Worm (Caenorhabditis elegans) whole organism, early embryonic: ENCODE measurements around the gene nuc-1.

Experiments
- B0310.2 ChIP-seq: sonication (generic microtip); optimal IDR thresholded peaks from 2 replicates; lab custom pipeline; 2016; ENCODE audit warnings: mild to moderate bottlenecking, missing genetic modification characterization, missing compliant biosample characterization
- F13C5.2 ChIP-seq: sonication (generic microtip); optimal IDR thresholded peaks from 2 replicates; lab custom pipeline; 2017; ENCODE audit warnings: mild to moderate bottlenecking, missing genetic modification characterization, inconsistent platforms, missing compliant biosample characterization
- aly-1 ChIP-seq: sonication (generic microtip); optimal IDR thresholded peaks from 2 replicates; lab custom pipeline; 2016; ENCODE audit warnings: missing genetic modification characterization, missing compliant biosample characterization
- ama-1 ChIP-seq: fragments of 150-350 bp; optimal IDR thresholded peaks from 2 replicates; lab custom pipeline; 2014
- ceh-13 ChIP-seq: fragments of 200-800 bp; sonication (Bioruptor generic); optimal IDR thresholded peaks from 2 replicates; lab custom pipeline; 2018; ENCODE audit warnings: mild to moderate bottlenecking, missing genetic modification characterization, missing compliant biosample characterization
- ceh-36 ChIP-seq: sonication (generic microtip); optimal IDR thresholded peaks from 2 replicates; lab custom pipeline; 2016; ENCODE audit warnings: missing genetic modification characterization, inconsistent platforms, missing compliant biosample characterization
- ets-7 ChIP-seq: sonication (generic microtip); optimal IDR thresholded peaks from 2 replicates; lab custom pipeline; 2016; ENCODE audit warnings: missing genotype, missing genetic modification characterization, missing compliant biosample characterization
- flt-1 ChIP-seq: fragments of 200-800 bp; sonication (Bioruptor generic); IDR thresholded peaks from 2 replicates; pipeline ENCODE4 v1.3.6; 2022; ENCODE audit warnings: missing genetic modification characterization, missing compliant biosample characterization
- hmbx-1 ChIP-seq: sonication (generic microtip); optimal IDR thresholded peaks from 2 replicates; lab custom pipeline; 2016; ENCODE audit warnings: mild to moderate bottlenecking, missing genetic modification characterization, missing compliant biosample characterization
- hmg-4 ChIP-seq: fragments of 200-800 bp; sonication (Bioruptor generic); optimal IDR thresholded peaks from 2 replicates; lab custom pipeline; 2018; ENCODE audit warnings: mild to moderate bottlenecking, missing genetic modification characterization, missing compliant biosample characterization
- hnd-1 ChIP-seq: sonication (generic microtip); optimal IDR thresholded peaks from 2 replicates; lab custom pipeline; 2016; ENCODE audit warnings: missing genetic modification characterization, missing compliant biosample characterization
- pes-1 ChIP-seq: fragments of 200-800 bp; sonication (Bioruptor generic); IDR thresholded peaks from 2 replicates; pipeline ENCODE4 v1.3.6; 2022; ENCODE audit warnings: missing genetic modification reagents, missing genetic modification characterization, missing compliant biosample characterization
- scrt-1 ChIP-seq: fragments of 200-800 bp; sonication (Bioruptor generic); IDR thresholded peaks from 2 replicates; pipeline ENCODE4 v1.3.6; 2022; ENCODE audit warnings: missing genetic modification characterization, missing compliant biosample characterization
- sea-1 ChIP-seq: fragments of 200-800 bp; sonication (Bioruptor generic); conservative IDR thresholded peaks from 2 replicates; pipeline ENCODE4 v1.3.6; 2022; ENCODE audit warnings: missing genetic modification characterization, missing compliant biosample characterization
- tbx-11 ChIP-seq: fragments of 200-800 bp; sonication (Bioruptor generic); IDR thresholded peaks from 2 replicates; pipeline ENCODE4 v1.3.6; 2022; ENCODE audit warnings: missing genetic modification characterization, missing compliant biosample characterization
- tbx-37 ChIP-seq: fragments of 200-800 bp; sonication (Bioruptor generic); conservative IDR thresholded peaks from 2 replicates; pipeline ENCODE4 v1.3.6; 2022; ENCODE audit warnings: missing genetic modification reagents, missing genetic modification characterization, missing compliant biosample characterization
- tra-4 ChIP-seq: sonication (generic microtip); optimal IDR thresholded peaks from 2 replicates; lab custom pipeline; 2017; ENCODE audit warnings: missing genetic modification characterization, missing compliant biosample characterization

Gene nuc-1

DNA sequence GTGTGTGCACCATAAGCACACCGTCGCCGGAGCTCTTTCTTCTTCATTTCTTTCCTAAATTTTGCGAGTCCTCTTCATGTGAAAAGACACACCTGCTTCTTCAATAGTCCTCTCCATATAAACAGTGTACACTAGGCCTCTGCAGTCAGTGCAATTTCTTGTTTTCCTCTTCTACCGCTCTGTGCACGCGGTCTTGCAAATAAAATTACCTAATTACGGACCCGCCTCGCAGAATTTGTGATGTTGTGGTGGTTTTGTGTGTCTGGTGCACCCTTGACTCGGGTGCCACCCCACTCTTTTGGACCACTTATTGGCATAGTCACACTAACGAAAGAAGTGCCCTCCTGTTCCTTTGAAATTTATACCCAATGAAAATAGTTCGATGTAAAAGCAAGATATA is 29.8 kb upstream of the nuc-1 start:
- no peak for TF ChIP-seq tra-4 (tag; lab: Kevin White, UChicago)
- TF ChIP-seq F13C5.2 (tag; lab: Kevin White, UChicago): no peak
- TF ChIP-seq flt-1 (GFP tag; lab: Robert Waterston, UW): no peak
- no peak for TF ChIP-seq sea-1
- no peak for TF ChIP-seq hnd-1
- no peak for TF ChIP-seq tbx-37 (GFP tag; lab: Robert Waterston, UW)

ce11 chrX:9510448-9510847 is 29.3 kb upstream of the nuc-1 start:
- TF ChIP-seq tbx-37 (GFP tag; lab: Robert Waterston, UW) (no peak), sea-1 (no peak), ama-1 (lab: Kevin White, UChicago) (no peak), hnd-1 (no peak), scrt-1 (GFP tag; lab: Robert Waterston, UW) (no peak), tbx-11 (GFP tag; lab: Robert Waterston, UW) (no peak), hmg-4 (no peak), tra-4 (tag; lab: Kevin White, UChicago) (no peak), pes-1 (GFP tag; lab: Robert Waterston, UW) (no peak), aly-1 (no peak), B0310.2 (tag; lab: Kevin White, UChicago) (no peak), F13C5.2 (tag; lab: Kevin White, UChicago) (no peak), hmbx-1 (no peak), flt-1 (GFP tag; lab: Robert Waterston, UW) (no peak), ceh-36 (tag; lab: Kevin White, UChicago) (no peak), ceh-13 (GFP tag; lab: Kevin White, UChicago) (no peak), ets-7 (no peak)

- TF ChIP-seq tra-4 (tag; lab: Kevin White, UChicago) (no peak), sea-1 (no peak), F13C5.2 (tag; lab: Kevin White, UChicago) (no peak), pes-1 (GFP tag; lab: Robert Waterston, UW) (no peak), B0310.2 (tag; lab: Kevin White, UChicago) (no peak), tbx-11 (GFP tag; lab: Robert Waterston, UW) (no peak)
These were observed 27.2 kb upstream of the nuc-1 start for ce11 chrX:9512457-9512856.

DNA sequence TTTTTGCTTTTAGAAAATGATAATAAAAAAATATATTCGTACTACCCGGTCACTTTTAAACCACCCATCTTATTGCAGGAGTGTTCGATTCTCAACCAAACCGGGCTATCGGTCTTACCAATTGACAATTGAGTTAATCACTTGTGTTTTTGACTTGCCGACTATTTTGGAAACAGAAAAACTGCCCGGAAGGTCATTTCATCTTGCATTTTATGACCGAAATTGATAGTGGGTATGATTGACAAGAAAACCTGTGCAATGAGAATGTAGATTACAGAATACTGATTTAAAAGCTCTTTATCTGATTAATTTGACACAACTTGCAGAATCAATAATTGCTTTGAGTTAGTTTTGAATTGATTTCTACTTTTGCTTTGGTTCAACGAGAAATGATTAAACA is 22.6 kb upstream of the nuc-1 start, which contains the start of gene C07B5.2:
Gene C07B5.2 (minus strand): TSS at position 101 of the 400 bp plus-strand sequence.
- TF ChIP-seq ceh-36 (tag; lab: Kevin White, UChicago): no peak
- no peak for TF ChIP-seq flt-1 (GFP tag; lab: Robert Waterston, UW)
- no peak for TF ChIP-seq hmg-4
- TF ChIP-seq ets-7: no peak
- TF ChIP-seq tbx-11 (GFP tag; lab: Robert Waterston, UW): no peak
- TF ChIP-seq aly-1: no peak
- TF ChIP-seq tra-4 (tag; lab: Kevin White, UChicago): no peak
- no peak for TF ChIP-seq scrt-1 (GFP tag; lab: Robert Waterston, UW)
- TF ChIP-seq pes-1 (GFP tag; lab: Robert Waterston, UW): no peak
- TF ChIP-seq ceh-13 (GFP tag; lab: Kevin White, UChicago): no peak
- TF ChIP-seq tbx-37 (GFP tag; lab: Robert Waterston, UW): no peak
- TF ChIP-seq ama-1 (lab: Kevin White, UChicago): no peak
- no peak for TF ChIP-seq sea-1
- no peak for TF ChIP-seq hmbx-1
- no peak for TF ChIP-seq hnd-1
- no peak for TF ChIP-seq F13C5.2 (tag; lab: Kevin White, UChicago)
- TF ChIP-seq B0310.2 (tag; lab: Kevin White, UChicago): no peak

DNA sequence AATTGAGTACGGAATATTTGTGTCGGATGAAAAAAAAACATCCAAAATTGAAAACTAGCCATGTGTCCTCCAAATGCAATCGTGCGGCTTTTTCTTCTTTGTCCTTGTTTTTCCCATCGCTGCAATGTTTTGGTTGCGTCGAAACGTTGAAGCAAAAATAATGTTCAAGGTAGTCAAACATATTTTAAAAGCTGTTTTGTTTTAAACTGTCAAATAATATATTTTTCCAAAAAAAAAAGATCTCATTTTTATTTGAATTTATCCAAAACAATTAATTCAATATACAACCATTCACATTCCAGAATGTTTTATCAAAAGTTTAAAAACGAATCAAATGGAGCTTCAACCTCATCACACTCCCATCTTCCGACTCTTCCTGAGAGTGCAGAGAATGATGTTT is 21.0 kb upstream of the nuc-1 start, which contains the start of gene C07B5.6:
Gene C07B5.6 (plus strand): TSS at position 301 of the 400 bp plus-strand sequence.
- TF ChIP-seq flt-1 (GFP tag; lab: Robert Waterston, UW): no peak
- TF ChIP-seq hnd-1: no peak
- no peak for TF ChIP-seq aly-1
- TF ChIP-seq hmg-4: no peak
- no peak for TF ChIP-seq B0310.2 (tag; lab: Kevin White, UChicago)
- TF ChIP-seq pes-1 (GFP tag; lab: Robert Waterston, UW): no peak
- TF ChIP-seq hmbx-1: no peak
- no peak for TF ChIP-seq F13C5.2 (tag; lab: Kevin White, UChicago)
- TF ChIP-seq sea-1: no peak
- no peak for TF ChIP-seq ets-7
- TF ChIP-seq ama-1 (lab: Kevin White, UChicago): no peak
- no peak for TF ChIP-seq ceh-13 (GFP tag; lab: Kevin White, UChicago)
- TF ChIP-seq tra-4 (tag; lab: Kevin White, UChicago): no peak
- no peak for TF ChIP-seq tbx-11 (GFP tag; lab: Robert Waterston, UW)
- TF ChIP-seq scrt-1 (GFP tag; lab: Robert Waterston, UW): no peak

DNA sequence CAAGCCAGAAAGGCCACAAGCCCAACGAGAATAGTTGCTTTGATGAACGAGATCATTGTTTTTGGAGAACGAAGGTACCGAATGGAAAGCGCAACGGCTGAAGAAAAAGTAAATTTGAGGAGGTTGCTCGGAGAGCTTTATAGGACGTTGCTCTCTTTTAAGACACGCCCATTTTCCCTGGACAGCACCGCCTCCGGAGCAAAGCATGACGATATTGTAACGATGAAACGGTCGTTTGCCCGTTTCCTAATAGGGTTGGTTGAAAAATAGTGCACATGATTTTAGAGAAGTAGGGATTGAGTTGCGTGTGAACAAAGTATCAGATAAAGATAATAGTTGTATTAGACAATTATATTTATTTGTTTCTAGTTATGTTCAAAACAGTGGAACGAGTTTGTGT is 16.6 kb upstream of the nuc-1 start, which contains the start of gene C07B5.3:
Gene C07B5.3 (minus strand): TSS at position 101 of the 400 bp plus-strand sequence.
- no peak for TF ChIP-seq tbx-11 (GFP tag; lab: Robert Waterston, UW)
- no peak for TF ChIP-seq ceh-13 (GFP tag; lab: Kevin White, UChicago)
- TF ChIP-seq aly-1: no peak
- no peak for TF ChIP-seq B0310.2 (tag; lab: Kevin White, UChicago)
- TF ChIP-seq hmg-4: no peak
- TF ChIP-seq tbx-37 (GFP tag; lab: Robert Waterston, UW): no peak
- TF ChIP-seq ama-1 (lab: Kevin White, UChicago): no peak
- no peak for TF ChIP-seq hmbx-1
- no peak for TF ChIP-seq tra-4 (tag; lab: Kevin White, UChicago)
- no peak for TF ChIP-seq ceh-36 (tag; lab: Kevin White, UChicago)
- no peak for TF ChIP-seq F13C5.2 (tag; lab: Kevin White, UChicago)
- no peak for TF ChIP-seq pes-1 (GFP tag; lab: Robert Waterston, UW)
- no peak for TF ChIP-seq flt-1 (GFP tag; lab: Robert Waterston, UW)
- no peak for TF ChIP-seq hnd-1
- no peak for TF ChIP-seq scrt-1 (GFP tag; lab: Robert Waterston, UW)
- no peak for TF ChIP-seq sea-1
- no peak for TF ChIP-seq ets-7

DNA sequence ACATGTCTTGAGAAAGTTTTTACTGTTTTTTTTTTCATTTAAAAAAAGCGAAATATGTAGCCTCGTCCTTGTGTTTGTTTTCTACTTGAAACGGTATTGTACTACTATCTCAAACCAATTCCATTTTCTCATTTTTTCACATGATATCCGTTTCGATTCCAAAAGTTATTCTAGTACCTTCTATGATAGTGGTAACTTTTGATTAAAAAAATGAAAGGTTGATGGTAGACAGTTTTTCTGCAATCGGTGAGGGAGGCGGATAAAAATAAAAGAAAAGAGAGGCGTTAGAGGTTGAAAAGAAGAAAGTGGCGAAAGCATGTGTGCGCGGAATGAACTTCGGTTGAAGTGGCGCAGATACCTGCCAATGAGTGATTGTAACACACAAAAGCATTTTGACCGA is 11.8 kb upstream of the nuc-1 start:
- TF ChIP-seq tra-4 (tag; lab: Kevin White, UChicago): no peak
- TF ChIP-seq hmbx-1: no peak
- no peak for TF ChIP-seq ets-7
- no peak for TF ChIP-seq hmg-4
- TF ChIP-seq ama-1 (lab: Kevin White, UChicago): no peak
